Worm (Caenorhabditis elegans) whole organism, late embryonic: Measurements from ENCODE around the gene hpo-28.

ENCODE experiments used
- F13H6.1 ChIP-seq: sonication (generic microtip); optimal IDR thresholded peaks from 2 replicates; lab custom pipeline; 2016; ENCODE audit warnings: missing genetic modification characterization, missing compliant biosample characterization
- Y22D7AL.16 ChIP-seq: sonication (generic microtip); optimal IDR thresholded peaks from 2 replicates; lab custom pipeline; 2016; ENCODE audit warnings: missing genetic modification characterization, missing compliant biosample characterization
- lin-11 ChIP-seq: fragments of 200-800 bp; sonication (Bioruptor generic); optimal IDR thresholded peaks from 2 replicates; lab custom pipeline; 2018; ENCODE audit warnings: mild to moderate bottlenecking, missing genetic modification characterization, missing compliant biosample characterization
- nfya-1 ChIP-seq: sonication (generic microtip); optimal IDR thresholded peaks from 2 replicates; lab custom pipeline; 2017; ENCODE audit warnings: missing genetic modification characterization, mild to moderate bottlenecking, missing compliant biosample characterization, antibody characterized with exemption, moderate library complexity
- nhr-11 ChIP-seq: fragments of 150-350 bp; optimal IDR thresholded peaks from 2 replicates; lab custom pipeline; 2014; ENCODE audit warnings: missing biosample characterization, missing genetic modification characterization
- pha-4 ChIP-seq: fragments of 150-350 bp; optimal IDR thresholded peaks from 2 replicates; lab custom pipeline; 2018; ENCODE audit warnings: missing biosample characterization, missing genetic modification reagents, missing genetic modification characterization
- pros-1 ChIP-seq: fragments of 150-350 bp; optimal IDR thresholded peaks from 2 replicates; lab custom pipeline; 2014; ENCODE audit warnings: missing biosample characterization, missing genetic modification reagents, missing genetic modification characterization
- tbx-2 ChIP-seq: sonication (generic microtip); optimal IDR thresholded peaks from 2 replicates; lab custom pipeline; 2016; ENCODE audit warnings: missing genetic modification characterization, missing compliant biosample characterization
- unc-55 ChIP-seq: sonication (generic microtip); optimal IDR thresholded peaks from 2 replicates; lab custom pipeline; 2017; ENCODE audit warnings: missing biosample characterization, missing genetic modification reagents, missing genetic modification characterization
- unc-86 ChIP-seq: sonication (generic microtip); optimal IDR thresholded peaks from 2 replicates; lab custom pipeline; 2016; ENCODE audit warnings: missing genetic modification characterization, missing compliant biosample characterization

ce11 chrIII:5665710-5666109, 43.4 kb downstream of the hpo-28 start:
- TF ChIP-seq Y22D7AL.16 (tag; lab: Kevin White, UChicago) (no peak), tbx-2 (tag; lab: Kevin White, UChicago) (no peak), nfya-1 (no peak), nhr-11 (no peak), F13H6.1 (no peak), pros-1 (tag; lab: Kevin White, UChicago) (no peak), unc-86 (tag; lab: Kevin White, UChicago) (no peak), pha-4 (no peak), lin-11 (no peak), unc-55 (GFP tag; lab: Kevin White, UChicago) (no peak)
